Fruit fly (Drosophila melanogaster): ENCODE results near the gene BigH1.

Gene BigH1

DNA sequence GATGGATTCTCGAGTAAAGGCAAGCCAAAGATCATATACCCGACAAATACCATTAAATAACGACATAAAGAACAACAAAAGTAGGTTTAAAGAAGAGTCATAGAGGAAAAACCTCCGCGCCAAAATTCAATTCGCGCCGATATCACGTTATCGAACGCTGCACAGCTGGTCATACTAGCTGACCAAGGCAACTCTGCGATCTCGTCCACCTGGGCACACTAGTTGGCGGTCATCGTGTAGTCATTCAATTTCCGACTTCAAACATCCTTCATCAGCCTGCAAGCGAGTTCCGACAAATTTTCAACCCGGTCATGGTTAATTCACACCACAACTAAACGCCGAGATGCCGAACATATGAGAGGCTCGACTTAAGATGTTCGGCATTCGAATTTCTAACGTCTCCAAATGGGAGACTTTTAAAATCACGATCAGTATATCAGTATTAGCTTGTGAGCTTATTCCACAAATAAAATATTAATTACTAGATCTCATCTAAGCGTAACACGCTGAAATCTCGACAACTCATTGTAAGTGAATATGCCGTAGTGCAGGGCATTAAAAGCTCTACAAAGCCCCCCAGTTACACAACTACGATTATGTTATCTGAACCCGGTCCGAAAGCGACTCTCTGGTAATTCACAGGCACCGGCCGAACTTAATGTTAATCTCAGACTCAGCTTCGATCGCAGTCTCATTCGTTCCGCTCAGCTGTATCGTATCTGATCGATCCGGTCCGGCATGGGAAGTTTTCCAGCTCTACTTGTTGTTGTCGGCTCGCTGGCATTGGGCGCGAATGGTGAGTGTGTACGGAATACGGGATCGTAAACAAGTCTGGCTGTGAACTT lies 6.3 kb upstream of the BigH1 start, which contains the start of gene CG3505 (continued):
- TF ChIP-seq CG3847 (GFP tag; IDR thresholded peaks at IDR 0.05) (peak; percentile 62), CG7839 (tag; optimal IDR thresholded peaks at IDR 0.05) (peak; percentile 41), CG12391 (tag; optimal IDR thresholded peaks at IDR 0.05) (peak; percentile 27), Drgx (GFP tag; IDR thresholded peaks at IDR 0.05) (peak; percentile 64; the same call in 1 of the 2 replicates), Aef1 (GFP tag; IDR thresholded peaks at IDR 0.05) (no peak), phol (tag; optimal IDR thresholded peaks at IDR 0.05) (peak; percentile 45)

- peak; percentile 10; the same call in 1 of the 2 replicates for TF ChIP-seq CG16779 (GFP tag; IDR thresholded peaks at IDR 0.05)
- TF ChIP-seq CG1602 (GFP tag; optimal IDR thresholded peaks at IDR 0.05) = no peak
- no peak for TF ChIP-seq CG7271 (tag; optimal IDR thresholded peaks at IDR 0.05)
- no peak for TF ChIP-seq eyg (GFP tag; optimal IDR thresholded peaks at IDR 0.05)
- no peak for TF ChIP-seq dysf (GFP tag; IDR thresholded peaks at IDR 0.05)
These were observed 5.7 kb upstream of the BigH1 start for dm6 chr3R:14657605-14657910.

DNA sequence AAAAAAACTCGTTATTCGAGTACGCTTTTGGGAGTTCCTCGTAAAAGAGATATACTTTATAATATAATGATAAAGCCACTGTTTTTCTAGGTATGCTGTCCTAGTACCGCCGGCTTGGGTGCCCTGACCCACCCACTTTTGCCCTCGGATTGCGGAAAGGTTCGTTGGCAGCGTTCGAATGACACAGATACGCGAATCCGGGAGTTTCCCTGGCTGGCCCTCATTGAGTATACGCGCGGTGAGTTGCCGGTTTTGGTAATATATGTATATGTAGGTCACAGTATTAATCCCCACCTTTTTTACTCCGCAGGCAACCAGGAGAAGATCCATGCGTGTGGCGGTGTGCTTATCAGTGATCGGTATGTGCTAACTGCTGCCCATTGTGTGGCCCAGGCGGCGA lies 5.1 kb upstream of the BigH1 start:
- TF ChIP-seq Med (GFP tag) (peak; percentile 46), sens (GFP tag) (peak; percentile 52), Dll (GFP tag; IDR thresholded peaks at IDR 0.05; ENCODE audit: partially characterized antibody) (no peak)

DNA sequence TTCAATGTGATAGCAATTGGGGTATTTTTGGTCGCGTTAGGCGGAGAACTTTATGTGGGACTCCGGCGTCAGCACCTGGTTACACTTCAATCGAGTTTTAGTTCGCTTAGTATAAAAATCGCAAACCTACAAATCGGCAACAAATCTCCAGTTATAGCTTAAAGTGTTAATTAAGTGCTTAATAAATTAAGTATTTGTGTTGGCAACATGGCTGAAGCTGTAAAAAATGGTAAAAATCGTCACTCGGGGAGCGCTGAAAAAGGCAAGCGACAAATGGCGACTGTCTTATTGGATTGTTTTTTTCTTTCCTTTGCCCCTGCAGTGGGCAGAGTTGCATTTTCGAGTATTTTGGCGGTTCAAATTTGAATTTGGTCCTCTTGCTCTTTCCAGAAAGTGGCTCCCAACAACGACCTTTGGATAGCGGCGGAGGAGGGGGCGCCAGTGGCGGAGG lies 3.9 kb upstream of the BigH1 start, which contains the start of gene Hexim:
Gene Hexim, plus strand, starts transcription at position 85 of the 451 bp plus-strand sequence.
- no peak for TF ChIP-seq Deaf1 (tag; optimal IDR thresholded peaks at IDR 0.05)
- no peak for TF ChIP-seq PHDP (tag; optimal IDR thresholded peaks at IDR 0.05)
- peak; percentile 17 for TF ChIP-seq CG18262 (tag; optimal IDR thresholded peaks at IDR 0.05)
- TF ChIP-seq ems (GFP tag; optimal IDR thresholded peaks at IDR 0.05) = no peak
- no peak for TF ChIP-seq odd (GFP tag; optimal IDR thresholded peaks at IDR 0.05)
- TF ChIP-seq CG6175 (GFP tag; IDR thresholded peaks at IDR 0.05) = no peak
- TF ChIP-seq zfh2 (GFP tag; optimal IDR thresholded peaks at IDR 0.05) = no peak
- TF ChIP-seq tgo (GFP tag; IDR thresholded peaks at IDR 0.05) = no peak
- TF ChIP-seq CG30431 (GFP tag; optimal IDR thresholded peaks at IDR 0.05) = no peak
- TF ChIP-seq CG1233 (GFP tag; optimal IDR thresholded peaks at IDR 0.05) = no peak
- TF ChIP-seq ci (GFP tag; IDR thresholded peaks at IDR 0.05) = no peak
- TF ChIP-seq Hsf (GFP tag; optimal IDR thresholded peaks at IDR 0.05) = no peak
- TF ChIP-seq gsb-n (tag; optimal IDR thresholded peaks at IDR 0.05) = no peak
- TF ChIP-seq CG8765 (GFP tag; IDR thresholded peaks at IDR 0.05) = no peak
- no peak for TF ChIP-seq crol (GFP tag; IDR thresholded peaks at IDR 0.05)
- TF ChIP-seq shn (GFP tag; optimal IDR thresholded peaks at IDR 0.05) = no peak
- peak; percentile 2 for TF ChIP-seq Abd-B (GFP tag; optimal IDR thresholded peaks at IDR 0.05)
- peak; percentile 21 for TF ChIP-seq CG17186 (GFP tag; optimal IDR thresholded peaks at IDR 0.05)
- TF ChIP-seq Side (GFP tag; optimal IDR thresholded peaks at IDR 0.05) = no peak
- TF ChIP-seq unc-4 (GFP tag; IDR thresholded peaks at IDR 0.05; ENCODE audit: partially characterized antibody) = peak; percentile 43; the same call in 1 of the 2 replicates
- no peak for TF ChIP-seq Ets65A (GFP tag)
- TF ChIP-seq HLH54F (GFP tag; optimal IDR thresholded peaks at IDR 0.05) = no peak
- TF ChIP-seq Optix (GFP tag; IDR thresholded peaks at IDR 0.05) = no peak
- TF ChIP-seq ftz-f1 (GFP tag; optimal IDR thresholded peaks at IDR 0.05) = no peak
- TF ChIP-seq CG3726 (GFP tag; IDR thresholded peaks at IDR 0.05) = no peak
- TF ChIP-seq B-H2 (GFP tag; optimal IDR thresholded peaks at IDR 0.05) = no peak
- peak; percentile 77 for TF ChIP-seq YL-1 (GFP tag; optimal IDR thresholded peaks at IDR 0.05)
- TF ChIP-seq Jarid2 (GFP tag; optimal IDR thresholded peaks at IDR 0.05) = peak; percentile 20
- peak; percentile 38 for TF ChIP-seq repo (GFP tag; optimal IDR thresholded peaks at IDR 0.05)
- no peak for TF ChIP-seq wek (GFP tag; optimal IDR thresholded peaks at IDR 0.05)
- TF ChIP-seq prd (optimal IDR thresholded peaks at IDR 0.05) = no peak
- no peak for TF ChIP-seq prd (GFP tag; IDR thresholded peaks at IDR 0.05)
- TF ChIP-seq phol (tag; optimal IDR thresholded peaks at IDR 0.05) = peak; percentile 95

All from whole organism, embryonic.